Worm (Caenorhabditis elegans) whole organism, L3 larva: ENCODE measurements around the gene srh-116.

Source experiments
- aly-2 ChIP-seq: fragments of 150-350 bp; optimal IDR thresholded peaks from 2 replicates; lab custom pipeline; 2014; ENCODE audit warnings: missing biosample characterization, missing genetic modification characterization
- nhr-76 ChIP-seq: fragments of 150-350 bp; sonication (generic microtip); optimal IDR thresholded peaks from 5 replicates; lab custom pipeline; 2014; ENCODE audit warnings: missing biosample characterization, missing genetic modification characterization
- ztf-11 ChIP-seq: fragments of 150-350 bp; optimal IDR thresholded peaks from 2 replicates; lab custom pipeline; 2014; ENCODE audit warnings: missing biosample characterization, missing genetic modification characterization

DNA sequence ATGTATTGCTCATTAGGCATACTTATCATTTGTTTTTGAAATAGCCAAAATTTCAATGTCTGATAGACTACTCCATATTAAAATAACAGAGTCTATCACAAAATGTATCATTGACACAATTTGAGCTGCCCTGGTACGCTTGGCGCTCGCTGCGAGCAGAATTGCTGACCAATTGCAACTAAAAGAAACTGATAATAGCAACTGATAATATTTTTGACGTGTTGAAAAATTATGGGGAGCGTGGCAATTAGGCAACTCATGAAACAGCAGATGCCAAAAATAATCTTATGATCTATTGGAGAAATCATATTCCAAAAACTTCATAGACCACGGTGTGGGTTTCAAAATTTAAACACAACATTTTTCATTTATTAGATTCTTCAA is 13.7 kb downstream of the srh-116 start:
- no peak for TF ChIP-seq ztf-11 (tag; lab: Kevin White, UChicago)
- no peak for TF ChIP-seq nhr-76
- no peak for TF ChIP-seq aly-2 (tag; lab: Kevin White, UChicago)
